Worm (Caenorhabditis elegans) whole organism, L1 larva: ENCODE results near the gene W04H10.1.

Source experiments
- ceh-82 ChIP-seq, 3 experiments: fragments of 150-350 bp in 1 of 3; sonication (generic microtip) in 2 of 3; optimal IDR thresholded peaks; 2 replicates each; lab custom pipeline; 2014 to 2017; ENCODE audit warnings: missing biosample characterization in 3 of 3, missing genetic modification characterization in 3 of 3
- ces-1 ChIP-seq: fragments of 150-350 bp; optimal IDR thresholded peaks from 2 replicates; lab custom pipeline; 2014; ENCODE audit warnings: missing biosample characterization, missing genetic modification reagents, missing genetic modification characterization
- mab-9 ChIP-seq: fragments of 200-800 bp; sonication (Bioruptor generic); IDR thresholded peaks from 2 replicates; pipeline ENCODE4 v1.3.6; 2022; ENCODE audit warnings: missing genetic modification reagents, missing genetic modification characterization, missing compliant biosample characterization
- mdl-1 ChIP-seq, 2 experiments: fragments of 150-350 bp; optimal IDR thresholded peaks; 2 replicates each; lab custom pipeline; 2014 to 2017; ENCODE audit warnings: missing biosample characterization in 2 of 2, missing genetic modification characterization in 2 of 2, inconsistent platforms in 1 of 2
- mef-2 ChIP-seq: fragments of 150-350 bp; optimal IDR thresholded peaks from 2 replicates; lab custom pipeline; 2014; ENCODE audit warnings: missing biosample characterization, missing genetic modification characterization
- nhr-12 ChIP-seq: sonication (generic microtip); optimal IDR thresholded peaks from 2 replicates; lab custom pipeline; 2017; ENCODE audit warnings: missing biosample characterization, missing genetic modification characterization
- nhr-76 ChIP-seq: sonication (generic microtip); optimal IDR thresholded peaks from 2 replicates; lab custom pipeline; 2017; ENCODE audit warnings: missing biosample characterization, missing genetic modification characterization

- TF ChIP-seq ceh-82 (tag; optimal IDR thresholded peaks at IDR 0.05; lab: Kevin White, UChicago) (no peak), mab-9 (no peak), nhr-12 (tag; lab: Kevin White, UChicago) (no peak), mef-2 (tag; lab: Kevin White, UChicago) (no peak), mdl-1 (tag; optimal IDR thresholded peaks at IDR 0.05; lab: Kevin White, UChicago) (no peak), nhr-76 (tag; lab: Kevin White, UChicago) (no peak), ces-1 (GFP tag; lab: Kevin White, UChicago) (no peak)
Observed at ce11 chrII:627205-627604, 18.3 kb downstream of the W04H10.1 start, which contains the start of gene arrd-1.
